Fruit fly (Drosophila melanogaster) whole organism, embryonic: ENCODE data around the gene CG34008.
A peak's percentile ranks its signal among the peaks of the same experiment; 100 is the strongest.

Experiments used
- Atf6 ChIP-seq: fragments of 200-800 bp; sonication (Bioruptor generic); IDR thresholded peaks from 2 replicates; pipeline ENCODE4 v1.3.6; 2022; ENCODE audit warnings: missing biosample characterization, missing genetic modification characterization
- BEAF-32 ChIP-seq: fragments of 200-800 bp; sonication (Bioruptor generic); optimal IDR thresholded peaks from 3 replicates; lab custom pipeline; 2017; ENCODE audit warnings: missing biosample characterization, missing genetic modification characterization, mild to moderate bottlenecking, moderate library complexity, missing genetic modification reagents
- BtbVII ChIP-seq: fragments of 200-800 bp; sonication (Bioruptor generic); optimal IDR thresholded peaks from 3 replicates; lab custom pipeline; 2017; ENCODE audit warnings: missing biosample characterization, mild to moderate bottlenecking, missing genetic modification characterization
- CG10274 ChIP-seq: fragments of 200-800 bp; sonication (Bioruptor generic); optimal IDR thresholded peaks from 3 replicates; lab custom pipeline; 2017; ENCODE audit warnings: missing biosample characterization, mild to moderate bottlenecking, missing genetic modification characterization
- CG10565 ChIP-seq: fragments of 200-800 bp; sonication (Bioruptor generic); optimal IDR thresholded peaks from 3 replicates; lab custom pipeline; 2016; ENCODE audit warnings: missing biosample characterization, mild to moderate bottlenecking, missing genetic modification characterization
- CG10979 ChIP-seq: fragments of 200-800 bp; sonication (Bioruptor generic); optimal IDR thresholded peaks from 2 replicates; lab custom pipeline; 2018; ENCODE audit warnings: missing biosample characterization, mild to moderate bottlenecking, missing genetic modification characterization, moderate library complexity
- CG11247 ChIP-seq: fragments of 200-800 bp; sonication (Bioruptor generic); IDR thresholded peaks from 2 replicates; pipeline ENCODE4 v1.3.6; 2022; ENCODE audit warnings: missing biosample characterization, missing genetic modification characterization
- CG11398 ChIP-seq: fragments of 200-800 bp; sonication (Bioruptor generic); optimal IDR thresholded peaks from 2 replicates; lab custom pipeline; 2016; ENCODE audit warnings: missing biosample characterization, missing genetic modification characterization
- CG11695 ChIP-seq: fragments of 200-800 bp; sonication (Bioruptor generic); IDR thresholded peaks from 3 replicates; pipeline ENCODE4 v1.3.6; 2022; ENCODE audit warnings: missing biosample characterization, missing genetic modification characterization
- CG12659 ChIP-seq: fragments of 200-800 bp; sonication (Bioruptor generic); optimal IDR thresholded peaks from 3 replicates; lab custom pipeline; 2017; ENCODE audit warnings: mild to moderate bottlenecking, missing biosample characterization, missing genetic modification reagents, missing genetic modification characterization
- CG12942 ChIP-seq: fragments of 200-800 bp; sonication (Bioruptor generic); optimal IDR thresholded peaks from 3 replicates; lab custom pipeline; 2016; ENCODE audit warnings: missing biosample characterization, missing genetic modification characterization
- CG13424 ChIP-seq: fragments of 200-800 bp; sonication (Bioruptor generic); optimal IDR thresholded peaks from 2 replicates; lab custom pipeline; 2019; ENCODE audit warnings: missing biosample characterization, mild to moderate bottlenecking, missing genetic modification characterization, moderate library complexity
- CG14441 ChIP-seq: fragments of 200-800 bp; sonication (Bioruptor generic); IDR thresholded peaks from 2 replicates; pipeline ENCODE4 v1.3.6; 2022; ENCODE audit warnings: missing biosample characterization, missing genetic modification characterization
- CG15011 ChIP-seq: fragments of 200-800 bp; sonication (Bioruptor generic); optimal IDR thresholded peaks from 3 replicates; lab custom pipeline; 2018; ENCODE audit warnings: missing biosample characterization, mild to moderate bottlenecking, missing genetic modification characterization
- CG17186 ChIP-seq: fragments of 200-800 bp; sonication (Bioruptor generic); optimal IDR thresholded peaks from 3 replicates; lab custom pipeline; 2017; ENCODE audit warnings: missing biosample characterization, missing genetic modification reagents, missing genetic modification characterization
- CG30403 ChIP-seq: fragments of 200-800 bp; sonication (Bioruptor generic); optimal IDR thresholded peaks from 3 replicates; lab custom pipeline; 2016; ENCODE audit warnings: missing biosample characterization, missing genetic modification characterization
- CG3065 ChIP-seq: fragments of 200-800 bp; sonication (Bioruptor generic); optimal IDR thresholded peaks from 2 replicates; lab custom pipeline; 2016; ENCODE audit warnings: missing biosample characterization, missing genetic modification characterization
- CG4328 ChIP-seq: fragments of 200-800 bp; sonication (Bioruptor generic); optimal IDR thresholded peaks from 3 replicates; lab custom pipeline; 2017; ENCODE audit warnings: missing biosample characterization, missing genetic modification reagents, missing genetic modification characterization
- CG5180 ChIP-seq: fragments of 200-800 bp; sonication (Bioruptor generic); optimal IDR thresholded peaks from 3 replicates; lab custom pipeline; 2017; ENCODE audit warnings: missing biosample characterization, missing genetic modification characterization, mild to moderate bottlenecking, moderate library complexity, missing genetic modification reagents
- CG8478 ChIP-seq: fragments of >200 bp; optimal IDR thresholded peaks from 2 replicates; lab custom pipeline; 2018
- CTCF ChIP-seq: fragments of 200-800 bp; sonication (Bioruptor generic); optimal IDR thresholded peaks from 2 replicates; lab custom pipeline; 2017; ENCODE audit warnings: missing biosample characterization, mild to moderate bottlenecking, missing genetic modification characterization, moderate library complexity
- Dad ChIP-seq: fragments of 200-800 bp; sonication (Bioruptor generic); optimal IDR thresholded peaks from 3 replicates; lab custom pipeline; 2016; ENCODE audit warnings: missing biosample characterization, missing genetic modification characterization
- Dbx ChIP-seq: fragments of 200-800 bp; sonication (Bioruptor generic); IDR thresholded peaks from 3 replicates; pipeline ENCODE4 v1.3.6; 2022; ENCODE audit warnings: missing biosample characterization, missing genetic modification characterization
- Doc3 ChIP-seq: fragments of 200-800 bp; sonication (Bioruptor generic); IDR thresholded peaks from 3 replicates; pipeline ENCODE4 v1.3.6; 2022; ENCODE audit warnings: missing biosample characterization, missing genetic modification characterization; ENCODE audit not compliant: partially characterized antibody
- Fer2 ChIP-seq: fragments of 200-800 bp; sonication (Bioruptor generic); optimal IDR thresholded peaks from 2 replicates; lab custom pipeline; 2018; ENCODE audit warnings: missing biosample characterization, mild to moderate bottlenecking, missing genetic modification characterization, moderate library complexity
- HLHmδ ChIP-seq: fragments of 200-800 bp; sonication (Bioruptor generic); optimal IDR thresholded peaks from 2 replicates; lab custom pipeline; 2018; ENCODE audit warnings: missing biosample characterization, mild to moderate bottlenecking, missing genetic modification characterization, moderate library complexity
- Kr ChIP-seq: fragments of 200-800 bp; sonication (Bioruptor generic); optimal IDR thresholded peaks from 2 replicates; lab custom pipeline; 2017; ENCODE audit warnings: missing biosample characterization, mild to moderate bottlenecking, missing genetic modification characterization
- NFAT ChIP-seq: fragments of 200-800 bp; sonication (Bioruptor generic); IDR thresholded peaks from 2 replicates; pipeline ENCODE4 v1.3.6; 2022; ENCODE audit warnings: missing biosample characterization, missing genetic modification characterization
- Scr ChIP-seq: fragments of 200-800 bp; sonication (Bioruptor generic); IDR thresholded peaks from 2 replicates; pipeline ENCODE4 v1.3.6; 2022; ENCODE audit warnings: missing biosample characterization, missing genetic modification characterization; ENCODE audit not compliant: partially characterized antibody
- Tbp ChIP-seq: fragments of >200 bp; optimal IDR thresholded peaks from 2 replicates; lab custom pipeline; 2018; ENCODE audit warnings: missing biosample characterization, missing genetic modification characterization
- aop ChIP-seq: fragments of 200-800 bp; sonication (Bioruptor generic); IDR thresholded peaks from 2 replicates; pipeline ENCODE4 v1.3.6; 2022; ENCODE audit warnings: missing biosample characterization, missing genetic modification characterization
- cg ChIP-seq: fragments of 200-800 bp; sonication (Bioruptor generic); optimal IDR thresholded peaks from 3 replicates; lab custom pipeline; 2019; ENCODE audit warnings: missing biosample characterization, mild to moderate bottlenecking, missing genetic modification characterization, moderate library complexity
- chm ChIP-seq: fragments of 200-800 bp; sonication (Bioruptor generic); IDR thresholded peaks from 2 replicates; pipeline ENCODE4 v1.3.6; 2022; ENCODE audit warnings: missing biosample characterization, missing genetic modification characterization
- ci ChIP-seq: fragments of 200-800 bp; sonication (Bioruptor generic); IDR thresholded peaks from 3 replicates; pipeline ENCODE4 v1.3.6; 2022; ENCODE audit warnings: missing biosample characterization, missing genetic modification characterization
- corto ChIP-seq: fragments of 200-800 bp; sonication (Bioruptor generic); optimal IDR thresholded peaks from 2 replicates; lab custom pipeline; 2016; ENCODE audit warnings: missing biosample characterization, mild to moderate bottlenecking, missing genetic modification characterization, moderate library complexity
- crc ChIP-seq: fragments of 200-800 bp; sonication (Bioruptor generic); optimal IDR thresholded peaks from 2 replicates; lab custom pipeline; 2016; ENCODE audit warnings: missing biosample characterization, missing genetic modification characterization
- croc ChIP-seq: fragments of 200-800 bp; sonication (Bioruptor generic); conservative IDR thresholded peaks from 3 replicates; pipeline ENCODE4 v1.3.6; 2022; ENCODE audit warnings: missing biosample characterization, missing genetic modification characterization
- eve ChIP-seq, 2 experiments: fragments of >200 bp; optimal IDR thresholded peaks; 2 replicates each; lab custom pipeline; 2017; ENCODE audit warnings: missing biosample characterization in 2 of 2, missing genetic modification characterization in 2 of 2
- h ChIP-seq: fragments of >200 bp; optimal IDR thresholded peaks from 2 replicates; lab custom pipeline; 2017
- hb ChIP-seq: fragments of 200-800 bp; sonication (Bioruptor generic); IDR thresholded peaks from 3 replicates; pipeline ENCODE4 v1.3.6; 2022; ENCODE audit warnings: missing biosample characterization, missing genetic modification characterization; ENCODE audit not compliant: partially characterized antibody
- odd ChIP-seq: fragments of 200-800 bp; sonication (Bioruptor generic); optimal IDR thresholded peaks from 2 replicates; lab custom pipeline; 2017; ENCODE audit warnings: missing biosample characterization, mild to moderate bottlenecking, missing genetic modification characterization
- pnt ChIP-seq: fragments of 200-800 bp; sonication (Bioruptor generic); optimal IDR thresholded peaks from 3 replicates; lab custom pipeline; 2016; ENCODE audit warnings: missing biosample characterization, missing genetic modification characterization
- pros ChIP-seq: fragments of 200-800 bp; sonication (Bioruptor generic); optimal IDR thresholded peaks from 3 replicates; lab custom pipeline; 2019; ENCODE audit warnings: missing biosample characterization, mild to moderate bottlenecking, missing genetic modification characterization, moderate library complexity
- ro ChIP-seq: fragments of 200-800 bp; sonication (Bioruptor generic); IDR thresholded peaks from 2 replicates; pipeline ENCODE4 v1.3.6; 2022; ENCODE audit warnings: missing biosample characterization, missing genetic modification characterization
- sens-2 ChIP-seq: fragments of 200-800 bp; sonication (Bioruptor generic); IDR thresholded peaks from 2 replicates; pipeline ENCODE4 v1.3.6; 2022; ENCODE audit warnings: missing biosample characterization, missing genetic modification characterization
- so ChIP-seq: fragments of 200-800 bp; sonication (Bioruptor generic); IDR thresholded peaks from 3 replicates; pipeline ENCODE4 v1.3.6; 2022; ENCODE audit warnings: missing biosample characterization, missing genetic modification characterization
- sqz ChIP-seq: fragments of 200-800 bp; sonication (Bioruptor generic); optimal IDR thresholded peaks from 3 replicates; lab custom pipeline; 2018; ENCODE audit warnings: missing biosample characterization, mild to moderate bottlenecking, missing genetic modification characterization
- tin ChIP-seq: fragments of 200-800 bp; sonication (Bioruptor generic); optimal IDR thresholded peaks from 3 replicates; lab custom pipeline; 2016; ENCODE audit warnings: missing biosample characterization, missing genetic modification characterization
- tx ChIP-seq: fragments of 200-800 bp; sonication (Bioruptor generic); optimal IDR thresholded peaks from 2 replicates; lab custom pipeline; 2016; ENCODE audit warnings: missing biosample characterization, missing genetic modification characterization
- vnd ChIP-seq: fragments of 200-800 bp; sonication (Bioruptor generic); IDR thresholded peaks from 3 replicates; pipeline ENCODE4 v1.3.6; 2022; ENCODE audit warnings: missing biosample characterization, missing genetic modification characterization; ENCODE audit not compliant: partially characterized antibody
- z ChIP-seq: fragments of 200-800 bp; sonication (Bioruptor generic); IDR thresholded peaks from 3 replicates; pipeline ENCODE4 v1.3.6; 2022; ENCODE audit warnings: missing biosample characterization, missing genetic modification characterization
- zen2 ChIP-seq: fragments of 200-800 bp; sonication (Bioruptor generic); IDR thresholded peaks from 3 replicates; pipeline ENCODE4 v1.3.6; 2022; ENCODE audit warnings: missing biosample characterization, missing genetic modification characterization; ENCODE audit not compliant: partially characterized antibody

Gene CG34008

DNA sequence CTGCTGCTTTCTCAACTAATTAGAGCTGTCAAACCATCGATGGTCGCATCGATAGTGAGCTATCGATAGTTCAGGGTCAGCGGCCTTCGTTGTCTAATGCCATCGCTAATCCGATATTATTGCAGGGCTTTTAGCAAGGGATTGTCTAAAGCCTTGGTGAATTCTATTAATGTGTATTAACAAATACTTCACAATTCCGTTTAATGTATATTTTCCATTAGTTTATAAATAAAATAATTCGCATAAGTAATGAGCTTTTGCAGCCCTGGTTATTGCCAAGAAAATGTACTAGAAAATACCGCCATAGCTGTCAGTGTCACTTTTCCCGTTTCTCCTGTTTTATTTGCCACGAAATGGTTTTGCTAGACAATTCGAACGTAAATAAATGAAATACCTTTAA is 1.5 kb downstream of the CG34008 start, which contains the start of the genes EloB and Srp14 (continued):
- TF ChIP-seq CG10979 (tag; lab: Kevin White, UChicago) (peak; percentile 67), pros (no peak), CG14441 (peak; percentile 69), CG4328 (GFP tag; lab: Kevin White, UChicago) (peak; percentile 65), CG12659 (peak; percentile 90), CG3065 (GFP tag; lab: Kevin White, UChicago) (peak; percentile 74), CG17186 (peak; percentile 50), chm (peak; percentile 82), Doc3 (GFP tag; lab: Robert Waterston, UW) (peak; percentile 97), CG8478 (lab: Kevin White, UChicago) (no peak), CG11398 (GFP tag; lab: Kevin White, UChicago) (peak; percentile 70), pnt (GFP tag; lab: Kevin White, UChicago) (peak; percentile 57), Dad (GFP tag; lab: Kevin White, UChicago) (peak; percentile 81), sqz (GFP tag; lab: Kevin White, UChicago) (no peak), Kr (GFP tag; lab: Kevin White, UChicago) (no peak), tin (peak; percentile 86), CG10274 (GFP tag; lab: Kevin White, UChicago) (no peak), Tbp (no peak), vnd (peak; percentile 94), CG11695 (peak; percentile 74), so (GFP tag; lab: Robert Waterston, UW) (peak; percentile 49; the same call in 2 of the 3 replicates), Scr (GFP tag; lab: Robert Waterston, UW) (peak; percentile 98), Atf6 (GFP tag; lab: Robert Waterston, UW) (peak; percentile 77; the same call in 1 of the 2 replicates), CG12942 (GFP tag; lab: Kevin White, UChicago) (peak; percentile 78), BtbVII (peak; percentile 65), z (no peak), odd (GFP tag; lab: Kevin White, UChicago) (no peak), sens-2 (no peak), eve (GFP tag; optimal IDR thresholded peaks at IDR 0.05; lab: Kevin White, UChicago) (no peak), CG15011 (GFP tag; lab: Kevin White, UChicago) (no peak), BEAF-32 (GFP tag; lab: Kevin White, UChicago) (peak; percentile 99), CG30403 (GFP tag; lab: Kevin White, UChicago) (peak; percentile 90), CG13424 (tag; lab: Kevin White, UChicago) (peak; percentile 88), croc (0 out of 3 replicates have a peak, but pooled peaks have one; percentile 30), CTCF (GFP tag; lab: Kevin White, UChicago) (peak; percentile 19), HLHmδ (GFP tag; lab: Kevin White, UChicago) (no peak), Fer2 (tag; lab: Kevin White, UChicago) (peak; percentile 84), crc (GFP tag; lab: Kevin White, UChicago) (no peak), CG10565 (GFP tag; lab: Kevin White, UChicago) (no peak), hb (GFP tag; lab: Robert Waterston, UW) (peak; percentile 96), aop (GFP tag; lab: Robert Waterston, UW) (no peak), tx (GFP tag; lab: Kevin White, UChicago) (peak; percentile 76), CG11247 (peak; percentile 72), ro (GFP tag; lab: Robert Waterston, UW) (peak; percentile 36; the same call in 1 of the 2 replicates), zen2 (GFP tag; lab: Robert Waterston, UW) (peak; percentile 96), CG5180 (no peak), ci (GFP tag; lab: Robert Waterston, UW) (peak; percentile 76), cg (no peak), corto (no peak), Dbx (GFP tag; lab: Robert Waterston, UW) (peak; percentile 91), h (lab: Kevin White, UChicago) (no peak), NFAT (peak; percentile 86)
